Worm (Caenorhabditis elegans): ENCODE results near the gene srw-134.

srw-134 gene

DNA sequence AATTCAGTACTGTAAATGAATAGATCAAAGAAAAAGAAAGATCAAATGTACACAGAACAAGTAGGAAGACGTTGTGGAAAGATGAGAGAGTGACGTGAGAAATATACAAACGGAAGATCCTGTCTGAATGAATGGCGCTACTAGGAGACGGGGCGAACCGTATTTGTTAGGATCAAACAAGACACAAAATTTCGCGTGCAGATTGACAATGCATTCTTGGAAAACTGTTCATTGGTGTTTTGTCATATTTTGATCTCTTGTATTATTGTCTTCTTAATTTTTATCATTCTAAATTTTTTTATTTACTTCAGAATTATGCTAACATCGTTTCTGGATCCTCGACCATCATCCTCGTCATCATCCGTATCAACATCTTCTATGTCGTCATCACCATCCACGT is 17.7 kb downstream of the srw-134 start, which contains the start of gene nhr-181:
TSS of gene nhr-181 (plus strand) at position 301 of the 400 bp plus-strand sequence.
- TF ChIP-seq sem-2 (GFP tag; optimal IDR thresholded peaks at IDR 0.05), result no peak

- TF ChIP-seq lin-13 (tag; optimal IDR thresholded peaks at IDR 0.05) (no peak), lin-32 (GFP tag; optimal IDR thresholded peaks at IDR 0.05) (no peak), ceh-43 (GFP tag; optimal IDR thresholded peaks at IDR 0.05) (no peak), unc-62 (GFP tag; optimal IDR thresholded peaks at IDR 0.05) (no peak), ces-1 (GFP tag; optimal IDR thresholded peaks at IDR 0.05) (no peak), nhr-2 (tag; optimal IDR thresholded peaks at IDR 0.05) (no peak), unc-39 (tag; optimal IDR thresholded peaks at IDR 0.05) (no peak), elt-3 (tag; optimal IDR thresholded peaks at IDR 0.05) (no peak), lsy-2 (tag; optimal IDR thresholded peaks at IDR 0.05) (no peak), cnd-1 (tag; optimal IDR thresholded peaks at IDR 0.05) (no peak), flh-1 (GFP tag; optimal IDR thresholded peaks at IDR 0.05) (no peak), tbx-8 (GFP tag; optimal IDR thresholded peaks at IDR 0.05) (no peak)
These were observed 29.5 kb downstream of the srw-134 start, which contains the start of gene F38H12.5 for ce11 chrV:4082952-4083351. Gene F38H12.5 (minus strand): TSS chrV:4083052.

- TF ChIP-seq hlh-1 (tag; optimal IDR thresholded peaks at IDR 0.05) (no peak), tbx-8 (GFP tag; optimal IDR thresholded peaks at IDR 0.05) (no peak), nhr-28 (tag; optimal IDR thresholded peaks at IDR 0.05) (no peak), M03D4.4 (tag; optimal IDR thresholded peaks at IDR 0.05) (no peak), nhr-237 (tag; optimal IDR thresholded peaks at IDR 0.05) (no peak), ztf-11 (tag; optimal IDR thresholded peaks at IDR 0.05) (no peak), flh-1 (GFP tag; optimal IDR thresholded peaks at IDR 0.05) (no peak), lin-32 (GFP tag; optimal IDR thresholded peaks at IDR 0.05) (no peak), nhr-12 (tag; optimal IDR thresholded peaks at IDR 0.05) (no peak), ceh-83 (GFP tag; optimal IDR thresholded peaks at IDR 0.05) (no peak), cnd-1 (tag; optimal IDR thresholded peaks at IDR 0.05) (no peak), lin-13 (tag; optimal IDR thresholded peaks at IDR 0.05) (no peak), ces-1 (GFP tag; optimal IDR thresholded peaks at IDR 0.05) (no peak), nhr-2 (tag; optimal IDR thresholded peaks at IDR 0.05) (no peak), mab-5 (tag; optimal IDR thresholded peaks at IDR 0.05) (no peak), sptf-1 (tag; optimal IDR thresholded peaks at IDR 0.05) (no peak), elt-1 (tag; optimal IDR thresholded peaks at IDR 0.05; ENCODE audit: borderline replicate concordance, insufficient read depth) (no peak), blmp-1 (tag; optimal IDR thresholded peaks at IDR 0.05) (no peak), unc-62 (GFP tag; optimal IDR thresholded peaks at IDR 0.05) (no peak)
These were observed 31.1 kb downstream of the srw-134 start, which contains the start of gene srh-211 for ce11 chrV:4081283-4081682. Gene srh-211 (minus strand): TSS chrV:4081383.

DNA sequence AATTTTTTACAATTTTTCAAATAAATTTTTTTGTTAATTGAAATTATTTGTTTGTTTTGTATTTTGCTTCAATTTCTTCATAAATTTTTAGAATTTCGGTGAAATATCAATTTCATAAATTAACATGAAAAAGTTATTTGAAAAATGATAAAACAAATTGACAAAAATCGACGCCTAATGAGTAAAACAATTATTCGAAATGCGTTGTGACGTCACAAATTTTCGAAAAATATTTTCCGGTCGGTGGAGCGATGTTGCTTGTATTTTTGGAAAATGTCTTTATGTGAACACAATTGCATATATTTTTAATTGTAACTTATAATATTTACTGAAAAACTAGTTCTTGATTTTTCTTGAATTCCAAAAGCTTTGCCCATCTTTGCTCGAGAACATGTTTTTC is 31.9 kb downstream of the srw-134 start:
- TF ChIP-seq ces-1 (GFP tag; optimal IDR thresholded peaks at IDR 0.05) (no peak), nhr-2 (tag; optimal IDR thresholded peaks at IDR 0.05) (no peak), sptf-1 (tag; optimal IDR thresholded peaks at IDR 0.05) (no peak), lsy-2 (tag; optimal IDR thresholded peaks at IDR 0.05) (no peak), ceh-43 (GFP tag; optimal IDR thresholded peaks at IDR 0.05) (no peak), mep-1 (tag; optimal IDR thresholded peaks at IDR 0.05) (no peak), elt-1 (tag; optimal IDR thresholded peaks at IDR 0.05; ENCODE audit: borderline replicate concordance, insufficient read depth) (no peak), zip-8 (tag; optimal IDR thresholded peaks at IDR 0.05) (no peak), tbx-8 (GFP tag; optimal IDR thresholded peaks at IDR 0.05) (no peak), nhr-76 (tag; optimal IDR thresholded peaks at IDR 0.05) (no peak), nhr-12 (tag; optimal IDR thresholded peaks at IDR 0.05) (no peak), elt-3 (tag; optimal IDR thresholded peaks at IDR 0.05) (no peak), lin-13 (tag; optimal IDR thresholded peaks at IDR 0.05) (no peak), ztf-11 (tag; optimal IDR thresholded peaks at IDR 0.05) (no peak), snpc-4 (tag; optimal IDR thresholded peaks at IDR 0.05) (no peak)

ce11 chrV:4073455-4073854 is 39.0 kb downstream of the srw-134 start, which contains the start of gene otpl-2:
Gene otpl-2 (plus strand): TSS chrV:4073755.
- TF ChIP-seq mep-1 (tag; optimal IDR thresholded peaks at IDR 0.05) (no peak), lin-32 (GFP tag; optimal IDR thresholded peaks at IDR 0.05) (no peak), flh-1 (GFP tag; optimal IDR thresholded peaks at IDR 0.05) (no peak), nhr-237 (tag; optimal IDR thresholded peaks at IDR 0.05) (no peak), hlh-1 (tag; optimal IDR thresholded peaks at IDR 0.05) (no peak), sem-2 (GFP tag; optimal IDR thresholded peaks at IDR 0.05) (no peak), bed-3 (GFP tag; optimal IDR thresholded peaks at IDR 0.05) (no peak), lsy-2 (tag; optimal IDR thresholded peaks at IDR 0.05) (no peak), ceh-43 (GFP tag; optimal IDR thresholded peaks at IDR 0.05) (no peak), M03D4.4 (tag; optimal IDR thresholded peaks at IDR 0.05) (no peak), elt-1 (tag; optimal IDR thresholded peaks at IDR 0.05; ENCODE audit: borderline replicate concordance, insufficient read depth) (no peak), blmp-1 (tag; optimal IDR thresholded peaks at IDR 0.05) (no peak), ztf-11 (tag; optimal IDR thresholded peaks at IDR 0.05) (no peak), ham-2 (GFP tag; optimal IDR thresholded peaks at IDR 0.05) (no peak)

Data from whole organism, mixed stage, embryonic.